Worm (Caenorhabditis elegans): ENCODE results near the gene ZK822.1.

DNA sequence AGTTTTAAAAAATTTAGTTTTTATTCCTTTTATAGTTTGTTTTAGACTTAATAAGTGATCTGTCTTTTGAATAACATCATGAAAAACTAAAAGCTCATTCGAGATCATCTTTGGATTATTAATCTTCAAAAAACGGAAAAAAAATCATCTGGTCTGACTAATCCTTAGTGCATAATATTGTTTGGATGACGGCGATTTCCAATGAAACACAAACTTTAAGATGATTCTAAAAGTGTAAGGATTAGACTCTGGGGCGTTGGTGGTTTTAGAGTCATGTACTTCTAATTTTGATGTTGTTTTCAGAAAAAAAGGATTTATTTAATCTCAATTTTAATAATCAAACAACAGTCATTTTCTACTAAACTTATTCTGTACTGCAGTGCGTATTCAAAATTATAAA is 28.6 kb downstream of the ZK822.1 start:
- TF ChIP-seq ama-1 (optimal IDR thresholded peaks at IDR 0.05) (no peak), flt-1 (GFP tag; IDR thresholded peaks at IDR 0.05) (no peak), aly-1 (tag; optimal IDR thresholded peaks at IDR 0.05) (no peak), tra-4 (tag; optimal IDR thresholded peaks at IDR 0.05) (no peak), pes-1 (GFP tag; IDR thresholded peaks at IDR 0.05) (no peak), scrt-1 (GFP tag; IDR thresholded peaks at IDR 0.05) (no peak), ceh-36 (tag; optimal IDR thresholded peaks at IDR 0.05) (no peak), B0310.2 (tag; optimal IDR thresholded peaks at IDR 0.05) (no peak), ceh-13 (GFP tag; optimal IDR thresholded peaks at IDR 0.05) (no peak), ets-7 (tag; optimal IDR thresholded peaks at IDR 0.05) (no peak), hnd-1 (tag; optimal IDR thresholded peaks at IDR 0.05) (no peak)

All from whole organism, early embryonic.